Fruit fly (Drosophila melanogaster): ENCODE measurements around the gene RabX2.

The RabX2 gene

dm6 chrX:10397514-10398133 lies 19.6 kb upstream of the RabX2 start (continued):
- TF ChIP-seq sens (GFP tag), result peak; percentile 49
- TF ChIP-seq CG42726 (GFP tag; IDR thresholded peaks at IDR 0.05; ENCODE audit: partially characterized antibody), result no peak
- peak; percentile 1 for TF ChIP-seq HmgZ (tag; optimal IDR thresholded peaks at IDR 0.05)
- TF ChIP-seq Xrp1 (GFP tag; IDR thresholded peaks at IDR 0.05), result 0 out of 2 replicates have a peak, but pooled peaks have one; percentile 38
- no peak for TF ChIP-seq CG4617 (GFP tag; optimal IDR thresholded peaks at IDR 0.05; ENCODE audit: borderline replicate concordance)
- TF ChIP-seq CG11695 (GFP tag; IDR thresholded peaks at IDR 0.05), result peak; percentile 62; the same call in 2 of the 3 replicates
- no peak for TF ChIP-seq CG10979 (tag; optimal IDR thresholded peaks at IDR 0.05)
- no peak for TF ChIP-seq pho (GFP tag; optimal IDR thresholded peaks at IDR 0.05)
- no peak for TF ChIP-seq CG5245 (GFP tag; optimal IDR thresholded peaks at IDR 0.05)
- TF ChIP-seq CG1529 (GFP tag; optimal IDR thresholded peaks at IDR 0.05), result no peak
- peak; percentile 29 for TF ChIP-seq CG13424 (tag; optimal IDR thresholded peaks at IDR 0.05)
- no peak for TF ChIP-seq lola (GFP tag; optimal IDR thresholded peaks at IDR 0.05)
- TF ChIP-seq CG7786 (GFP tag; optimal IDR thresholded peaks at IDR 0.05), result no peak
- TF ChIP-seq Ada2b (GFP tag; IDR thresholded peaks at IDR 0.05), result peak; percentile 46
- no peak for TF ChIP-seq CG18011 (GFP tag; optimal IDR thresholded peaks at IDR 0.05)
- peak; percentile 50 for TF ChIP-seq gem (tag; optimal IDR thresholded peaks at IDR 0.05)
- 0 out of 2 replicates have a peak, but pooled peaks have one; percentile 12 for TF ChIP-seq wor (GFP tag; IDR thresholded peaks at IDR 0.05)
- no peak for TF ChIP-seq chn (GFP tag; optimal IDR thresholded peaks at IDR 0.05)
- TF ChIP-seq CG4820 (GFP tag; optimal IDR thresholded peaks at IDR 0.05), result no peak
- TF ChIP-seq eve (GFP tag; optimal IDR thresholded peaks at IDR 0.05), result no peak
- TF ChIP-seq CG11247 (GFP tag; IDR thresholded peaks at IDR 0.05), result 0 out of 2 replicates have a peak, but pooled peaks have one; percentile 23
- TF ChIP-seq fd96Cb (tag; optimal IDR thresholded peaks at IDR 0.05), result no peak
- peak; percentile 32; the same call in 1 of the 2 replicates for TF ChIP-seq klu (GFP tag; IDR thresholded peaks at IDR 0.05)
- TF ChIP-seq CG13894 (tag; optimal IDR thresholded peaks at IDR 0.05), result peak; percentile 4
- peak in 1 of 2 experiments; percentile 2 for TF ChIP-seq Eip74EF (GFP tag; optimal IDR thresholded peaks at IDR 0.05)
- peak; percentile 74 for TF ChIP-seq Atf6 (GFP tag; IDR thresholded peaks at IDR 0.05)
- TF ChIP-seq sqz (GFP tag; optimal IDR thresholded peaks at IDR 0.05), result no peak
- no peak for TF ChIP-seq CG7745 (tag; optimal IDR thresholded peaks at IDR 0.05)
- TF ChIP-seq CG2875 (GFP tag; optimal IDR thresholded peaks at IDR 0.05), result no peak
- no peak for TF ChIP-seq CG18619 (GFP tag; optimal IDR thresholded peaks at IDR 0.05)
- no peak for TF ChIP-seq CG10321 (GFP tag; IDR thresholded peaks at IDR 0.05)
- no peak for TF ChIP-seq Side (GFP tag; optimal IDR thresholded peaks at IDR 0.05)
- TF ChIP-seq CG31441 (GFP tag; IDR thresholded peaks at IDR 0.05), result 0 out of 2 replicates have a peak, but pooled peaks have one; percentile 27
- peak; percentile 21; the same call in 1 of the 2 replicates for TF ChIP-seq CG4730 (GFP tag; IDR thresholded peaks at IDR 0.05)
- no peak for TF ChIP-seq az2 (GFP tag; optimal IDR thresholded peaks at IDR 0.05)
- TF ChIP-seq Ptx1 (GFP tag; IDR thresholded peaks at IDR 0.05), result peak; percentile 74
- no peak for TF ChIP-seq her (GFP tag; optimal IDR thresholded peaks at IDR 0.05)
- peak; percentile 29; the same call in 1 of the 2 replicates for TF ChIP-seq ssp (GFP tag; IDR thresholded peaks at IDR 0.05)
- peak; percentile 26 for TF ChIP-seq CG18262 (tag; optimal IDR thresholded peaks at IDR 0.05)
- TF ChIP-seq hth (optimal IDR thresholded peaks at IDR 0.05), result no peak
- TF ChIP-seq CG15479 (GFP tag; optimal IDR thresholded peaks at IDR 0.05), result no peak
- no peak for TF ChIP-seq CG13123 (GFP tag; optimal IDR thresholded peaks at IDR 0.05)
- TF ChIP-seq ato (GFP tag; IDR thresholded peaks at IDR 0.05; ENCODE audit: partially characterized antibody), result no peak
- TF ChIP-seq CG8765 (GFP tag; IDR thresholded peaks at IDR 0.05), result no peak
- no peak for TF ChIP-seq sens-2 (GFP tag; IDR thresholded peaks at IDR 0.05)
- peak; percentile 35 for TF ChIP-seq CG17359 (tag; optimal IDR thresholded peaks at IDR 0.05)
- no peak for TF ChIP-seq z (GFP tag; IDR thresholded peaks at IDR 0.05)
- no peak for TF ChIP-seq Jarid2 (GFP tag; optimal IDR thresholded peaks at IDR 0.05)
- no peak for TF ChIP-seq Dip3 (GFP tag; optimal IDR thresholded peaks at IDR 0.05)
- TF ChIP-seq sisA (GFP tag; IDR thresholded peaks at IDR 0.05), result 0 out of 2 replicates have a peak, but pooled peaks have one; percentile 14
